Worm (Caenorhabditis elegans) whole organism, L4 larva: ENCODE data around the gene T11F9.21.

Experiments
- F10B5.3 ChIP-seq: sonication (generic microtip); optimal IDR thresholded peaks from 2 replicates; lab custom pipeline; 2016; ENCODE audit warnings: mild to moderate bottlenecking, missing genetic modification characterization, missing compliant biosample characterization
- F44E2.7 ChIP-seq: fragments of 200-800 bp; sonication (Bioruptor generic); IDR thresholded peaks from 2 replicates; pipeline ENCODE4 v2.1.2; 2022; ENCODE audit warnings: missing genetic modification characterization, missing compliant biosample characterization
- F49E8.2 ChIP-seq: sonication (generic microtip); optimal IDR thresholded peaks from 2 replicates; lab custom pipeline; 2016; ENCODE audit warnings: missing compliant biosample characterization, mild to moderate bottlenecking, missing genetic modification characterization, borderline replicate concordance
- ZK337.2 ChIP-seq: fragments of 200-800 bp; sonication (Bioruptor generic); IDR thresholded peaks from 2 replicates; pipeline ENCODE4 v1.3.6; 2022; ENCODE audit warnings: missing genetic modification reagents, missing genetic modification characterization, missing compliant biosample characterization
- aha-1 ChIP-seq: fragments of 150-350 bp; peaks from one replicate; lab custom pipeline; 2014; ENCODE audit warnings: missing biosample characterization, missing genetic modification characterization
- arid-1 ChIP-seq: fragments of 200-800 bp; sonication (Bioruptor generic); conservative IDR thresholded peaks from 2 replicates; pipeline ENCODE4 v1.3.6; 2022; ENCODE audit warnings: missing genetic modification reagents, missing genetic modification characterization, missing compliant biosample characterization
- ceh-62 ChIP-seq: sonication (generic microtip); optimal IDR thresholded peaks from 2 replicates; lab custom pipeline; 2017; ENCODE audit warnings: missing biosample characterization, missing genetic modification characterization
- ceh-82 ChIP-seq: sonication (generic microtip); optimal IDR thresholded peaks from 2 replicates; lab custom pipeline; 2017; ENCODE audit warnings: missing biosample characterization, missing genetic modification characterization
- cey-2 ChIP-seq: sonication (generic microtip); optimal IDR thresholded peaks from 3 replicates; lab custom pipeline; 2017; ENCODE audit warnings: missing genetic modification characterization, mild to moderate bottlenecking, missing compliant biosample characterization, antibody characterized with exemption, borderline replicate concordance; ENCODE audit not compliant: insufficient read depth
- daf-8 ChIP-seq: fragments of 200-800 bp; sonication (Bioruptor generic); IDR thresholded peaks from 2 replicates; pipeline ENCODE4 v1.3.6; 2022; ENCODE audit warnings: missing genetic modification characterization, missing compliant biosample characterization
- dve-1 ChIP-seq: sonication (generic microtip); optimal IDR thresholded peaks from 2 replicates; lab custom pipeline; 2017; ENCODE audit warnings: antibody characterized with exemption, mild to moderate bottlenecking, missing genetic modification characterization, missing compliant biosample characterization; ENCODE audit not compliant: insufficient read depth
- egl-43 ChIP-seq: fragments of 200-800 bp; sonication (Bioruptor generic); IDR thresholded peaks from 2 replicates; pipeline ENCODE4 v1.3.6; 2022; ENCODE audit warnings: missing genetic modification reagents, missing genetic modification characterization, missing compliant biosample characterization
- hmg-1.1 ChIP-seq: fragments of 200-800 bp; sonication (Bioruptor generic); IDR thresholded peaks from 2 replicates; pipeline ENCODE4 v1.3.6; 2022; ENCODE audit warnings: missing genetic modification reagents, missing genetic modification characterization, missing compliant biosample characterization
- mdl-1 ChIP-seq, 2 experiments: fragments of 150-350 bp in 1 of 2; sonication (generic microtip) in 1 of 2; optimal IDR thresholded peaks; 2 replicates each; lab custom pipeline; 2014 to 2017; ENCODE audit warnings: missing biosample characterization in 2 of 2, missing genetic modification characterization in 2 of 2
- mdt-29 ChIP-seq: fragments of 200-800 bp; sonication (Bioruptor generic); IDR thresholded peaks from 2 replicates; pipeline ENCODE4 v1.3.6; 2022; ENCODE audit warnings: missing genetic modification reagents, missing genetic modification characterization, missing compliant biosample characterization
- mep-1 ChIP-seq: fragments of 150-350 bp; sonication (generic microtip); optimal IDR thresholded peaks from 3 replicates; lab custom pipeline; 2014; ENCODE audit warnings: missing biosample characterization, missing genetic modification characterization
- mxl-2 ChIP-seq: fragments of 200-800 bp; sonication (Bioruptor generic); conservative IDR thresholded peaks from 2 replicates; pipeline ENCODE4 v1.3.6; 2022; ENCODE audit warnings: missing genetic modification reagents, missing genetic modification characterization, missing compliant biosample characterization
- nhr-111 ChIP-seq: fragments of 200-800 bp; sonication (Bioruptor generic); optimal IDR thresholded peaks from 2 replicates; lab custom pipeline; 2018; ENCODE audit warnings: mild to moderate bottlenecking, missing genetic modification characterization, missing compliant biosample characterization
- nhr-237 ChIP-seq: sonication (generic microtip); optimal IDR thresholded peaks from 2 replicates; lab custom pipeline; 2017; ENCODE audit warnings: missing biosample characterization, missing genetic modification characterization
- nhr-25 ChIP-seq: sonication (generic microtip); optimal IDR thresholded peaks from 2 replicates; lab custom pipeline; 2017; ENCODE audit warnings: missing genetic modification characterization, mild to moderate bottlenecking, missing compliant biosample characterization, antibody characterized with exemption, moderate library complexity, borderline replicate concordance; ENCODE audit not compliant: insufficient read depth
- nhr-42 ChIP-seq: fragments of 200-800 bp; sonication (Bioruptor generic); IDR thresholded peaks from 2 replicates; pipeline ENCODE4 v1.3.6; 2022; ENCODE audit warnings: missing genetic modification characterization, missing compliant biosample characterization
- nhr-77 ChIP-seq: fragments of 150-350 bp; optimal IDR thresholded peaks from 2 replicates; lab custom pipeline; 2014; ENCODE audit warnings: missing biosample characterization, missing genetic modification characterization
- pha-4 ChIP-seq, 2 experiments: fragments of 150-350 bp in 1 of 2; fragments of 200-800 bp in 1 of 2; sonication (Bioruptor generic) in 1 of 2; IDR thresholded peaks in 1 of 2; optimal IDR thresholded peaks in 1 of 2; 2 replicates each; pipeline versions ENCODE4 v1.3.6 to Lab custom; 2014 to 2022; ENCODE audit warnings: missing genetic modification characterization in 2 of 2, missing genetic modification reagents in 2 of 2, missing biosample characterization in 1 of 2, missing compliant biosample characterization in 1 of 2
- pqm-1 ChIP-seq: sonication (generic microtip); optimal IDR thresholded peaks from 2 replicates; lab custom pipeline; 2017; ENCODE audit warnings: missing biosample characterization, missing genetic modification characterization
- rbr-2 ChIP-seq: sonication (generic microtip); optimal IDR thresholded peaks from 2 replicates; lab custom pipeline; 2016; ENCODE audit warnings: missing genotype, missing genetic modification characterization, missing compliant biosample characterization
- set-16 ChIP-seq: fragments of 200-800 bp; sonication (Bioruptor generic); IDR thresholded peaks from 2 replicates; pipeline ENCODE4 v1.3.6; 2022; ENCODE audit warnings: missing genetic modification reagents, missing genetic modification characterization, missing compliant biosample characterization
- snpc-4 ChIP-seq: fragments of 150-350 bp; optimal IDR thresholded peaks from 2 replicates; lab custom pipeline; 2014; ENCODE audit warnings: missing biosample characterization, missing genetic modification characterization
- vab-7 ChIP-seq: fragments of 200-800 bp; sonication (Bioruptor generic); IDR thresholded peaks from 2 replicates; pipeline ENCODE4 v1.3.6; 2022; ENCODE audit warnings: missing genetic modification reagents, missing genetic modification characterization, missing compliant biosample characterization
- zag-1 ChIP-seq: fragments of 150-350 bp; optimal IDR thresholded peaks from 2 replicates; lab custom pipeline; 2014; ENCODE audit warnings: missing biosample characterization, missing genetic modification characterization
- zip-11 ChIP-seq: fragments of 200-800 bp; sonication (Bioruptor generic); IDR thresholded peaks from 2 replicates; pipeline ENCODE4 v1.3.6; 2022; ENCODE audit warnings: missing genetic modification characterization, missing compliant biosample characterization
- zip-2 ChIP-seq: fragments of 150-350 bp; optimal IDR thresholded peaks from 2 replicates; lab custom pipeline; 2014; ENCODE audit warnings: missing biosample characterization, missing genetic modification characterization
- ztf-7 ChIP-seq: fragments of 150-350 bp; optimal IDR thresholded peaks from 2 replicates; lab custom pipeline; 2014; ENCODE audit warnings: missing biosample characterization, missing genetic modification characterization

The T11F9.21 gene

DNA sequence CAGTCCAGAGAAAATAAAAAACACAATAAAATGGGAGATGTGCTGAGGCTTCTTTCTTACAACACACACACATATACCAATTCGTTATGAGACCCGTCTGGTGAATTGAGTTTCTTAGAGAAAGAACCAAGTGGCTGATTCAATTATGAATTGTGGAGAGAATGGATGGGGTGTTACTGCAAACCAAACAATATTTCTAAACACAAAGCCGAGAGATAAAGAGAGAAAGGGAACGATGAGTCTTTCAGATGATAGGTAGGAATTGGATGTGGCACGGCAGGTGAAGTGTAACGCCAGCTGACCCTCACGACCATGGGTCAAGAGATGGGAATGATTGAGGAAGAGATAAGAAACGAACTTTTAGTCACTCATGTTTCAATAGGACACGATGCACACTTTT is 46.3 kb upstream of the T11F9.21 start, which contains the start of gene mig-17:
TSS of gene mig-17 (plus strand) at position 389 of the 400 bp plus-strand sequence.
- TF ChIP-seq arid-1 (GFP tag; lab: Robert Waterston, UW) (no peak), ceh-62 (tag; lab: Kevin White, UChicago) (no peak), daf-8 (no peak), cey-2 (no peak), F49E8.2 (tag; lab: Kevin White, UChicago) (no peak), mdt-29 (GFP tag; lab: Robert Waterston, UW) (no peak), F10B5.3 (tag; lab: Kevin White, UChicago) (no peak), egl-43 (no peak), ztf-7 (tag; lab: Kevin White, UChicago) (no peak), nhr-111 (GFP tag; lab: Kevin White, UChicago) (no peak), pha-4 (GFP tag; IDR thresholded peaks at IDR 0.05; lab: Robert Waterston, UW) (no peak), pha-4 (tag; optimal IDR thresholded peaks at IDR 0.05; lab: Kevin White, UChicago) (no peak), nhr-42 (GFP tag; lab: Robert Waterston, UW) (no peak), ceh-82 (tag; lab: Kevin White, UChicago) (no peak), zip-11 (GFP tag; lab: Robert Waterston, UW) (no peak), nhr-77 (tag; lab: Kevin White, UChicago) (no peak), nhr-25 (tag; lab: Kevin White, UChicago) (no peak), zip-2 (no peak)

DNA sequence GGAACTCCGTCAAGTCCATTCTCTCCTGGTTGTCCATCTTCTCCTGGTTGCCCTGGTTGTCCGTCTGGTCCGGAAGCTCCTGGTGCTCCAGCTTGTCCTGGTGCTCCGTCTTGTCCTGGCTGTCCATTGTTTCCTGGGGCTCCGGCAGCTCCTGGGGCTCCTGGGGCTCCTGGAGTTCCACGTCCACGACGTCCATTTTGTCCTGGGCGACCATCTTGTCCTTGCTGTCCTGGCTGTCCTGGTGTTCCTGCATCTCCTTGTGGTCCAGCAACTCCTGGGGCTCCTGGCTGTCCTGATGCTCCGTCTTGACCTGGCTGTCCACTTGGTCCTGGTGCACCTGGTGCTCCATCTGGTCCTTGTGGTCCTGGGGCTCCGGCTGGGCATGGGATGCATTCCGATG is 43.2 kb upstream of the T11F9.21 start:
- TF ChIP-seq ZK337.2 (GFP tag; lab: Robert Waterston, UW) (no peak), set-16 (GFP tag; lab: Robert Waterston, UW) (peak; percentile 93), F44E2.7 (0 out of 2 replicates have a peak, but pooled peaks have one; percentile 18)

DNA sequence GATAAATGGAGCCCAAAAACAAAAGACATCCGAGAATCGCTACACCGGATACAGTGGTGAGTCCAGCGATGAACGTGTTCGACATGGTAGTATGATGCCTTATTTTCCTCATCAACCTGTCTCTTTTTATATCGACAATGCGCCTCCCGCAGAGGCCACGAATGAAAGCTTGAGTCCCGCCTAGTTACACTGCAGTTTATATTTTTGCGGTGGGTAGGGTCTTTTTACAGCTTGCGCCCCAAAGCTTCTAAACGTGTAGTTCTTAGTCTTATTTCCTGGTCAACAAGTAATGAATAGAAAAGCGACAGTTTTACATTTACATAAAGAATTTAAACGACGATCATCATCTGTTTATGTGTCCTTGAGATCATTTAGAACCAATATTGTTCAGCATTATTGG is 42.3 kb upstream of the T11F9.21 start, which contains the start of gene col-156:
TSS of gene col-156 (minus strand) at position 101 of the 400 bp plus-strand sequence.
- no peak for TF ChIP-seq vab-7 (GFP tag; lab: Robert Waterston, UW)
- TF ChIP-seq aha-1 (tag; lab: Kevin White, UChicago), result peak; percentile 12
- no peak for TF ChIP-seq rbr-2 (tag; lab: Kevin White, UChicago)

DNA sequence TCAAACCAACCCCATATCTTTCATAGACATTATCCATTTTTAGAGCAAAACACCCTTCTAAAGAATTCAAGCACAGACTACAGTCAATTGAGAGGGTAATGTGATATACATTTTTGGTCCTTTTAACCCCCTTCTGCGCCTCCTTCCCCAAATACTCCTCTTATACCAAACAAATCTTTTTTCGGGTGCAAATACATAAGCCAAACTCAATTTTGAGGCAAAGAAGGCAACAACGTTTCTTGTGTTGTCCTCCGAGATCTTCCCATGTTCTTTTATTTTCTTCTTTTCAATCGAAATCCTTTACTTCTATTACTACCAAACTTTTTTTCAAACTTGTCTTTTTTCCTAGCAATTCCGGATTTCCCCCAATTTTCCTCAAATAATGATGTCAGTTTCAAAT is 37.6 kb upstream of the T11F9.21 start:
- TF ChIP-seq daf-8 (no peak), mxl-2 (no peak), hmg-1.1 (GFP tag; lab: Robert Waterston, UW) (no peak), cey-2 (no peak), mep-1 (tag; lab: Kevin White, UChicago) (no peak), nhr-237 (tag; lab: Kevin White, UChicago) (no peak)

DNA sequence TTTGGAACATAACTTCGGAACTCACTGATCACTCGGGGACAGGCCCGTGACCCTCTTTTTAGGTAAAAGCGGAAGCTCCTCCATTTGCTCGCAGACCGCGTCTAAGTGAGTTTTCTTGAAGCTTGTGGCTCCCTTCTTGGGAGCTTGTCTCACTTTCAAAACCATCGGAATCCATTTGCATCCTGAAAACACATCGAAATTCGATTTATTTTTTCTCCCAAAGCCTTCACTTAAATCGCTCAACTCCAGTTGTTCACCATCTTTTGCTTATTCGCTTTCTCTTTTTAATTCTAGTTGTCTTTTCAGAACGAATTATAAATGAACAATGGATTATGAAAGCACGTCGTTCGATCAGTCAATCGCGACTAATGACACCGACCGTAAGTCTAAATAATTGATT is 33.3 kb upstream of the T11F9.21 start, which contains the start of gene T11F9.1:
TSS of gene T11F9.1 (plus strand) at position 301 of the 400 bp plus-strand sequence.
- TF ChIP-seq snpc-4 (tag; lab: Kevin White, UChicago), result no peak
- TF ChIP-seq mdl-1 (tag; optimal IDR thresholded peaks at IDR 0.05; lab: Kevin White, UChicago), result no peak
- no peak for TF ChIP-seq pqm-1 (tag; lab: Kevin White, UChicago)
- no peak for TF ChIP-seq zag-1 (tag; lab: Kevin White, UChicago)
- TF ChIP-seq zip-11 (GFP tag; lab: Robert Waterston, UW), result no peak
- TF ChIP-seq rbr-2 (tag; lab: Kevin White, UChicago), result no peak
- no peak for TF ChIP-seq dve-1 (tag; lab: Kevin White, UChicago)
